Worm (Caenorhabditis elegans): ENCODE results near the gene sru-6.

DNA sequence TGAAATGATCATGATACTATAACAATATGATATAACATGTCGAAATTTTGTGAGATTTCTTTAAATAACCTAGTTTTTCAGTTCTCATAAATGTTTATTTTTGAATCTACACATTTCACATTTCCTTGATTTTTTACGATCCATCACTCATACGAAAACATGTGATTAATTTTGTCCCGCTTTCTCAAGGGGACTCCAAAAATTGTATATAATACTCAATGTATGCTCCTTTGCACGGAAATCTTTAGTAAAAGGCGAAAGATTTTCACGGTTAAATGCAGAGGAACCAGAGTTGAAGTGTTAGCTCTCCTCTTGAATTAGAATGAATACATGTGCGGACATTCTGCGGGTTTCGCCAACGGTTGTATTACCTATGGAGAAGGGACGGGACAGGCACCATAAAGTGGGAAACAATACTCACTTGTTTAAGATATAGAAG, 26.1 kb upstream of the sru-6 start:
- no peak for TF ChIP-seq W03F9.2 (tag; optimal IDR thresholded peaks at IDR 0.05)
- no peak for TF ChIP-seq him-1 (tag; optimal IDR thresholded peaks at IDR 0.05)
